In genomic region chr3L:1584781-1585180, dm6 we compare ENCODE assay signal across 5 fruit fly cellular contexts.
TF ChIP-seq lines count a peak whose summit lies in the region.

No protein-coding gene starts in this region.

- TF ChIP-seq CTCF in whole organism, embryonic (GFP tag; optimal IDR thresholded peaks at IDR 0.05; lab: Kevin White, UChicago) = no peak

TF ChIP-seq in whole organism, adult, 20 proteins besides CTCF, POLR2A, EP300 and RAD21:
- TF ChIP-seq tj (GFP tag; optimal IDR thresholded peaks at IDR 0.05; lab: Kevin White, UChicago) = peak; percentile 74
- no peak for TF ChIP-seq ovo (GFP tag; optimal IDR thresholded peaks at IDR 0.05; lab: Kevin White, UChicago)
- no peak for TF ChIP-seq CG11617 (GFP tag; optimal IDR thresholded peaks at IDR 0.05; lab: Kevin White, UChicago)
- TF ChIP-seq CG12768 (GFP tag; optimal IDR thresholded peaks at IDR 0.05; lab: Kevin White, UChicago) = no peak
- peak; percentile 48 for TF ChIP-seq Hr96 (GFP tag; optimal IDR thresholded peaks at IDR 0.05; lab: Kevin White, UChicago)
- no peak for TF ChIP-seq cnc (optimal IDR thresholded peaks at IDR 0.05; lab: Kevin White, UChicago)
- TF ChIP-seq cic (GFP tag; optimal IDR thresholded peaks at IDR 0.05; lab: Kevin White, UChicago) = no peak
- no peak for TF ChIP-seq CG5204 (GFP tag; optimal IDR thresholded peaks at IDR 0.05; lab: Kevin White, UChicago)
- TF ChIP-seq CG33017 (tag; optimal IDR thresholded peaks at IDR 0.05; lab: Kevin White, UChicago) = no peak
- no peak for TF ChIP-seq kay (GFP tag; lab: Kevin White, UChicago; ENCODE audit: borderline replicate concordance)
- no peak for TF ChIP-seq CG7045 (GFP tag; optimal IDR thresholded peaks at IDR 0.05; lab: Kevin White, UChicago)
- TF ChIP-seq CG7101 (tag; optimal IDR thresholded peaks at IDR 0.05; lab: Kevin White, UChicago) = peak; percentile 11
- TF ChIP-seq Crg-1 (GFP tag; optimal IDR thresholded peaks at IDR 0.05; lab: Kevin White, UChicago) = no peak
- peak; percentile 36 for TF ChIP-seq pad (GFP tag; optimal IDR thresholded peaks at IDR 0.05; lab: Kevin White, UChicago)
- peak; percentile 64 for TF ChIP-seq CG14711 (tag; optimal IDR thresholded peaks at IDR 0.05; lab: Kevin White, UChicago)
- TF ChIP-seq bab1 (GFP tag; optimal IDR thresholded peaks at IDR 0.05; lab: Kevin White, UChicago) = peak; percentile 93

TF ChIP-seq in whole organism, embryonic, 481 proteins besides CTCF, POLR2A, EP300 and RAD21 (continues in another document):
- TF ChIP-seq CG11504 (tag; optimal IDR thresholded peaks at IDR 0.05; lab: Kevin White, UChicago) (peak; percentile 69), CG6683 (GFP tag; optimal IDR thresholded peaks at IDR 0.05; lab: Kevin White, UChicago) (no peak), pan (optimal IDR thresholded peaks at IDR 0.05; lab: Kevin White, UChicago) (no peak), pan (GFP tag; optimal IDR thresholded peaks at IDR 0.05 in 1 of 2, IDR thresholded peaks at IDR 0.05 in 1 of 2) (peak in 1 of 2 experiments; percentile 47), nmo (GFP tag; optimal IDR thresholded peaks at IDR 0.05; lab: Kevin White, UChicago) (peak; percentile 2), CG8359 (GFP tag; optimal IDR thresholded peaks at IDR 0.05; lab: Kevin White, UChicago; ENCODE audit: borderline replicate concordance) (no peak), dan (GFP tag; IDR thresholded peaks at IDR 0.05; lab: Robert Waterston, UW) (no peak), ara (GFP tag; IDR thresholded peaks at IDR 0.05; lab: Robert Waterston, UW) (peak; percentile 50; the same call in 1 of the 2 replicates), Gug (GFP tag; IDR thresholded peaks at IDR 0.05; lab: Robert Waterston, UW) (peak; percentile 21; the same call in 1 of the 4 replicates), ab (GFP tag; optimal IDR thresholded peaks at IDR 0.05; lab: Kevin White, UChicago) (no peak), CG4820 (GFP tag; optimal IDR thresholded peaks at IDR 0.05; lab: Kevin White, UChicago) (peak; percentile 18), Dad (GFP tag; optimal IDR thresholded peaks at IDR 0.05; lab: Kevin White, UChicago) (peak; percentile 0), CG31224 (GFP tag; IDR thresholded peaks at IDR 0.05; lab: Robert Waterston, UW) (no peak), Dek (tag; optimal IDR thresholded peaks at IDR 0.05; lab: Kevin White, UChicago) (no peak), D19A (tag; optimal IDR thresholded peaks at IDR 0.05; lab: Kevin White, UChicago) (peak; percentile 81), E2f1 (GFP tag; IDR thresholded peaks at IDR 0.05; lab: Robert Waterston, UW) (no peak), Ptx1 (GFP tag; IDR thresholded peaks at IDR 0.05; lab: Robert Waterston, UW) (peak; percentile 51), ftz-f1 (GFP tag; optimal IDR thresholded peaks at IDR 0.05; lab: Kevin White, UChicago) (no peak), CG10366 (GFP tag; IDR thresholded peaks at IDR 0.05; lab: Robert Waterston, UW) (peak; percentile 7; the same call in 1 of the 2 replicates)

TF ChIP-seq in whole organism, prepupa, 60 proteins besides CTCF, POLR2A, EP300 and RAD21 (continues in another document):
- peak; percentile 63 for TF ChIP-seq Ets21C (GFP tag; optimal IDR thresholded peaks at IDR 0.05; lab: Kevin White, UChicago)
- peak; percentile 94 for TF ChIP-seq CG15336 (GFP tag; IDR thresholded peaks at IDR 0.05; lab: Robert Waterston, UW)
- peak; percentile 73 for TF ChIP-seq CG9139 (GFP tag; optimal IDR thresholded peaks at IDR 0.05; lab: Kevin White, UChicago)
- peak; percentile 79 for TF ChIP-seq CG6808 (GFP tag; optimal IDR thresholded peaks at IDR 0.05; lab: Kevin White, UChicago)
- peak; percentile 94 for TF ChIP-seq CG11294 (GFP tag; IDR thresholded peaks at IDR 0.05; lab: Robert Waterston, UW)
- TF ChIP-seq ss (GFP tag; optimal IDR thresholded peaks at IDR 0.05; lab: Kevin White, UChicago) = peak; percentile 46 to 67
- TF ChIP-seq Sox102F (GFP tag; optimal IDR thresholded peaks at IDR 0.05; lab: Kevin White, UChicago) = peak; percentile 78
- peak; percentile 78 for TF ChIP-seq OdsH (GFP tag; optimal IDR thresholded peaks at IDR 0.05; lab: Kevin White, UChicago)
- TF ChIP-seq CG11902 (GFP tag; optimal IDR thresholded peaks at IDR 0.05; lab: Kevin White, UChicago) = peak; percentile 86
- TF ChIP-seq fd59A (GFP tag; optimal IDR thresholded peaks at IDR 0.05; lab: Kevin White, UChicago) = peak; percentile 8
- peak; percentile 27 for TF ChIP-seq vri (GFP tag; optimal IDR thresholded peaks at IDR 0.05; lab: Kevin White, UChicago)
- TF ChIP-seq esn (GFP tag; optimal IDR thresholded peaks at IDR 0.05; lab: Kevin White, UChicago) = peak; percentile 80
- peak; percentile 69 for TF ChIP-seq CG10631 (GFP tag; optimal IDR thresholded peaks at IDR 0.05; lab: Kevin White, UChicago)
- peak; percentile 83 for TF ChIP-seq CG10669 (GFP tag; optimal IDR thresholded peaks at IDR 0.05; lab: Kevin White, UChicago)
- TF ChIP-seq acj6 (GFP tag; optimal IDR thresholded peaks at IDR 0.05; lab: Kevin White, UChicago) = peak; percentile 76
- TF ChIP-seq CG7368 (GFP tag; optimal IDR thresholded peaks at IDR 0.05; lab: Kevin White, UChicago) = peak; percentile 86
- peak; percentile 72 for TF ChIP-seq Sox14 (GFP tag; optimal IDR thresholded peaks at IDR 0.05; lab: Kevin White, UChicago)
- TF ChIP-seq CG8632 (GFP tag; optimal IDR thresholded peaks at IDR 0.05; lab: Kevin White, UChicago) = peak; percentile 46
- peak; percentile 80 for TF ChIP-seq CG32006 (GFP tag; optimal IDR thresholded peaks at IDR 0.05; lab: Kevin White, UChicago)
- peak; percentile 70 for TF ChIP-seq CG16779 (tag; optimal IDR thresholded peaks at IDR 0.05; lab: Kevin White, UChicago)

TF ChIP-seq in whole organism, pupa, 21 proteins besides CTCF, POLR2A, EP300 and RAD21:
- TF ChIP-seq rn (GFP tag; IDR thresholded peaks at IDR 0.05; lab: Robert Waterston, UW) = peak; percentile 93
- peak; percentile 97 for TF ChIP-seq fd96Ca (GFP tag; IDR thresholded peaks at IDR 0.05; lab: Robert Waterston, UW)
- TF ChIP-seq D1 (tag; optimal IDR thresholded peaks at IDR 0.05; lab: Kevin White, UChicago) = no peak
- TF ChIP-seq EcR (GFP tag; optimal IDR thresholded peaks at IDR 0.05; lab: Kevin White, UChicago) = no peak
- peak; percentile 62 for TF ChIP-seq CG15710 (tag; optimal IDR thresholded peaks at IDR 0.05; lab: Kevin White, UChicago)
- TF ChIP-seq Pif1A (GFP tag; optimal IDR thresholded peaks at IDR 0.05; lab: Kevin White, UChicago) = peak; percentile 90
- TF ChIP-seq CG4496 (GFP tag; IDR thresholded peaks at IDR 0.05; lab: Robert Waterston, UW) = peak; percentile 96
- peak; percentile 97 for TF ChIP-seq Ets98B (GFP tag; IDR thresholded peaks at IDR 0.05; lab: Robert Waterston, UW)
- TF ChIP-seq CG8301 (tag; optimal IDR thresholded peaks at IDR 0.05; lab: Kevin White, UChicago) = peak; percentile 86
- peak; percentile 95 for TF ChIP-seq CG32121 (GFP tag; IDR thresholded peaks at IDR 0.05; lab: Robert Waterston, UW)
- peak; percentile 82 for TF ChIP-seq CG10348 (GFP tag; IDR thresholded peaks at IDR 0.05; lab: Robert Waterston, UW)
- TF ChIP-seq CG14655 (GFP tag; optimal IDR thresholded peaks at IDR 0.05; lab: Kevin White, UChicago) = peak; percentile 87
- peak; percentile 83 for TF ChIP-seq CG8159 (tag; optimal IDR thresholded peaks at IDR 0.05; lab: Kevin White, UChicago)
- peak; percentile 90 for TF ChIP-seq Snoo (tag; optimal IDR thresholded peaks at IDR 0.05; lab: Kevin White, UChicago)
- TF ChIP-seq CG13204 (GFP tag; optimal IDR thresholded peaks at IDR 0.05; lab: Kevin White, UChicago) = no peak
- peak; percentile 79 for TF ChIP-seq CG17806 (tag; optimal IDR thresholded peaks at IDR 0.05; lab: Kevin White, UChicago)
- peak; percentile 71 for TF ChIP-seq CG9948 (tag; optimal IDR thresholded peaks at IDR 0.05; lab: Kevin White, UChicago)
- peak; percentile 88 for TF ChIP-seq CG12605 (GFP tag; IDR thresholded peaks at IDR 0.05; lab: Robert Waterston, UW)
- peak; percentile 84 for TF ChIP-seq Pif1B (GFP tag; optimal IDR thresholded peaks at IDR 0.05; lab: Kevin White, UChicago)
- peak; percentile 30 for TF ChIP-seq CG34367 (tag; optimal IDR thresholded peaks at IDR 0.05; lab: Kevin White, UChicago)
- TF ChIP-seq gl (tag; optimal IDR thresholded peaks at IDR 0.05; lab: Kevin White, UChicago) = peak; percentile 67
TF ChIP-seq in whole organism, pupa: peak in this region for 18.

TF ChIP-seq in whole organism, wandering third instar larva, 38 proteins besides CTCF, POLR2A, EP300 and RAD21 (continues in another document):
- TF ChIP-seq Hnf4 (GFP tag; optimal IDR thresholded peaks at IDR 0.05; lab: Kevin White, UChicago) = no peak
- TF ChIP-seq dsf (GFP tag; optimal IDR thresholded peaks at IDR 0.05; lab: Kevin White, UChicago; ENCODE audit: borderline replicate concordance) = no peak
- no peak for TF ChIP-seq tai (GFP tag; optimal IDR thresholded peaks at IDR 0.05; lab: Kevin White, UChicago)
- TF ChIP-seq Rel (GFP tag; optimal IDR thresholded peaks at IDR 0.05; lab: Kevin White, UChicago) = no peak
- TF ChIP-seq Rel (tag; optimal IDR thresholded peaks at IDR 0.05; lab: Kevin White, UChicago) = no peak
- TF ChIP-seq psq (GFP tag; optimal IDR thresholded peaks at IDR 0.05; lab: Kevin White, UChicago) = no peak
- no peak for TF ChIP-seq Mio (GFP tag; optimal IDR thresholded peaks at IDR 0.05; lab: Kevin White, UChicago)
- TF ChIP-seq jim (GFP tag; optimal IDR thresholded peaks at IDR 0.05; lab: Kevin White, UChicago) = no peak
- no peak for TF ChIP-seq brk (GFP tag; optimal IDR thresholded peaks at IDR 0.05; lab: Kevin White, UChicago)
- no peak for TF ChIP-seq Abd-B (GFP tag; optimal IDR thresholded peaks at IDR 0.05; lab: Kevin White, UChicago)
- no peak for TF ChIP-seq OdsH (GFP tag; optimal IDR thresholded peaks at IDR 0.05; lab: Kevin White, UChicago)
- no peak for TF ChIP-seq usp (GFP tag; optimal IDR thresholded peaks at IDR 0.05; lab: Kevin White, UChicago)
- no peak for TF ChIP-seq lola (GFP tag; optimal IDR thresholded peaks at IDR 0.05; lab: Kevin White, UChicago)
- TF ChIP-seq foxo (GFP tag; optimal IDR thresholded peaks at IDR 0.05; lab: Kevin White, UChicago) = peak in 1 of 2 experiments; percentile 39
- no peak for TF ChIP-seq Hr78 (GFP tag; optimal IDR thresholded peaks at IDR 0.05; lab: Kevin White, UChicago)
- peak; percentile 72 for TF ChIP-seq woc (GFP tag; optimal IDR thresholded peaks at IDR 0.05; lab: Kevin White, UChicago)
- peak; percentile 78 for TF ChIP-seq h (GFP tag; optimal IDR thresholded peaks at IDR 0.05; lab: Kevin White, UChicago)
- TF ChIP-seq Sp1 (GFP tag; optimal IDR thresholded peaks at IDR 0.05; lab: Kevin White, UChicago) = peak; percentile 0
- TF ChIP-seq Vsx2 (GFP tag; optimal IDR thresholded peaks at IDR 0.05; lab: Kevin White, UChicago; ENCODE audit: partially characterized antibody) = no peak
- TF ChIP-seq N (GFP tag; optimal IDR thresholded peaks at IDR 0.05; lab: Kevin White, UChicago) = no peak
- peak; percentile 61 for TF ChIP-seq dmrt93B (GFP tag; optimal IDR thresholded peaks at IDR 0.05; lab: Kevin White, UChicago)
- no peak for TF ChIP-seq rgr (GFP tag; optimal IDR thresholded peaks at IDR 0.05; lab: Kevin White, UChicago)
- TF ChIP-seq br (GFP tag; optimal IDR thresholded peaks at IDR 0.05; lab: Kevin White, UChicago) = peak; percentile 46
- no peak for TF ChIP-seq CrebA (GFP tag; optimal IDR thresholded peaks at IDR 0.05; lab: Kevin White, UChicago; ENCODE audit: borderline replicate concordance)
- no peak for TF ChIP-seq fru (GFP tag; optimal IDR thresholded peaks at IDR 0.05; lab: Kevin White, UChicago)
